Fruit fly (Drosophila melanogaster) whole organism, adult: ENCODE results near the gene Jhbp1.

Experiments used
- CG11617 ChIP-seq: fragments of 200-800 bp; sonication (Bioruptor generic); optimal IDR thresholded peaks from 2 replicates; lab custom pipeline; 2017; ENCODE audit warnings: mild to moderate bottlenecking, missing biosample characterization, missing genetic modification reagents, missing genetic modification characterization
- CG14711 ChIP-seq: fragments of 200-800 bp; sonication (Bioruptor generic); optimal IDR thresholded peaks from 2 replicates; lab custom pipeline; 2018; ENCODE audit warnings: missing biosample characterization, mild to moderate bottlenecking, missing genetic modification characterization, moderate library complexity
- CG33017 ChIP-seq: fragments of 200-800 bp; sonication (Bioruptor generic); optimal IDR thresholded peaks from 2 replicates; lab custom pipeline; 2018; ENCODE audit warnings: missing biosample characterization, mild to moderate bottlenecking, missing genetic modification characterization, moderate library complexity
- Hr96 ChIP-seq: fragments of 200-800 bp; sonication (Bioruptor generic); optimal IDR thresholded peaks from 2 replicates; lab custom pipeline; 2016; ENCODE audit warnings: missing biosample characterization, missing genetic modification characterization
- bab1 ChIP-seq: fragments of 200-800 bp; sonication (Bioruptor generic); optimal IDR thresholded peaks from 3 replicates; lab custom pipeline; 2019; ENCODE audit warnings: missing biosample characterization, mild to moderate bottlenecking, missing genetic modification characterization, moderate library complexity
- kay ChIP-seq: fragments of 200-800 bp; sonication (Bioruptor generic); peaks from one replicate; lab custom pipeline; 2016; ENCODE audit warnings: missing biosample characterization, missing genetic modification characterization, borderline replicate concordance
- pad ChIP-seq: fragments of 200-800 bp; sonication (Bioruptor generic); optimal IDR thresholded peaks from 3 replicates; lab custom pipeline; 2017; ENCODE audit warnings: missing biosample characterization, missing genetic modification characterization, mild to moderate bottlenecking, moderate library complexity, missing genetic modification reagents

DNA sequence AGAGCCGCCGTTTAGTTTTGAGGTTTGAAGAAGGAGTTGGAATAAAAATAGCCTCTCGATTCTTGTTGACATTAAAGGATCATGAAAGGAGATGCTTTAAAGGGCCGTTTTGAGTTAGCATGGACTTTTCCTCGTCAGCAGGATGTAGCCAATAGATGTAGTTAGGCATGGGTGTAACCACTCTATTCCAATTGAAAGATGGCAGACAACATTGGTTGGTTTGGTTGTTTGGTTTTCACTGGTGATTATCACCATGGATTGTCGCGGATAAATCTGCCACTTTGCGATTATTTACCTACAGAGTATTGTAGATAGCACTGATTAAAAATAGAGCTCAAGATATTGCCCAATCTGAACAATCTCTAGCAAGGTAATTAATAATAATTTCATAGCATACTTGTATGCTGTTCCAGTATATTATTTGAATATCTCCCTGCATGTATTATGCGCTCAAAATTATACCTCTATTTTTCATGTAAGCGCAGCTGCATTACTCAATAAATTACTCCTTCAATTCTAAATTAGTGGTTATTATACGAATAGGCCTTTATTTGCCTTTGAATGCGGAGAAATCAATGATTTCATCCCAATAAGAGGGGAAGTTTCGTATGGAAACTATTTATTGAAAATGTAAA lies 7.8 kb downstream of the Jhbp1 start:
- no peak for TF ChIP-seq CG33017 (tag; lab: Kevin White, UChicago)
- no peak for TF ChIP-seq kay (GFP tag; lab: Kevin White, UChicago)
- TF ChIP-seq bab1 (GFP tag; lab: Kevin White, UChicago): no peak
- TF ChIP-seq CG11617 (GFP tag; lab: Kevin White, UChicago): no peak
- no peak for TF ChIP-seq CG14711 (tag; lab: Kevin White, UChicago)
- TF ChIP-seq Hr96 (GFP tag; lab: Kevin White, UChicago): no peak
- no peak for TF ChIP-seq pad
